Fruit fly (Drosophila melanogaster) whole organism, embryonic: ENCODE measurements around the gene DhpD.

Experiments
- ATbp ChIP-seq: fragments of 200-800 bp; sonication (Bioruptor generic); optimal IDR thresholded peaks from 2 replicates; lab custom pipeline; 2017; ENCODE audit warnings: missing biosample characterization, mild to moderate bottlenecking, missing genetic modification characterization, missing genetic modification reagents
- Abd-B ChIP-seq: fragments of 200-800 bp; sonication (Bioruptor generic); optimal IDR thresholded peaks from 2 replicates; lab custom pipeline; 2018; ENCODE audit warnings: missing biosample characterization, mild to moderate bottlenecking, missing genetic modification characterization, moderate library complexity
- Aef1 ChIP-seq: fragments of 200-800 bp; sonication (Bioruptor generic); IDR thresholded peaks from 3 replicates; pipeline ENCODE4 v1.3.6; 2022; ENCODE audit warnings: missing biosample characterization, missing genetic modification characterization
- Awh ChIP-seq: fragments of 200-800 bp; sonication (Bioruptor generic); IDR thresholded peaks from 2 replicates; pipeline ENCODE4, ENCODE4 v1.3.6; 2022; ENCODE audit warnings: missing biosample characterization, missing genetic modification characterization
- BEAF-32 ChIP-seq: fragments of 200-800 bp; sonication (Bioruptor generic); optimal IDR thresholded peaks from 3 replicates; lab custom pipeline; 2017; ENCODE audit warnings: missing biosample characterization, missing genetic modification characterization, mild to moderate bottlenecking, moderate library complexity, missing genetic modification reagents
- C15 ChIP-seq: fragments of 200-800 bp; sonication (Bioruptor generic); IDR thresholded peaks from 3 replicates; pipeline ENCODE4 v1.3.6; 2022; ENCODE audit warnings: missing biosample characterization, missing genetic modification characterization
- CG11560 ChIP-seq: fragments of 200-800 bp; sonication (Bioruptor generic); IDR thresholded peaks from 3 replicates; pipeline ENCODE4 v1.3.6; 2022; ENCODE audit warnings: missing biosample characterization, missing genetic modification characterization
- CG12071 ChIP-seq: fragments of 200-800 bp; sonication (Bioruptor generic); optimal IDR thresholded peaks from 3 replicates; lab custom pipeline; 2018; ENCODE audit warnings: missing biosample characterization, mild to moderate bottlenecking, missing genetic modification characterization
- CG14050 ChIP-seq: fragments of 200-800 bp; sonication (Bioruptor generic); IDR thresholded peaks from 3 replicates; pipeline ENCODE4 v1.3.6; 2022; ENCODE audit warnings: missing biosample characterization, missing genetic modification characterization
- CG14860 ChIP-seq: fragments of 200-800 bp; sonication (Bioruptor generic); IDR thresholded peaks from 3 replicates; pipeline ENCODE4 v1.3.6; 2022; ENCODE audit warnings: missing biosample characterization, missing genetic modification characterization; ENCODE audit not compliant: partially characterized antibody
- CG1529 ChIP-seq: fragments of 200-800 bp; sonication (Bioruptor generic); optimal IDR thresholded peaks from 3 replicates; lab custom pipeline; 2018; ENCODE audit warnings: missing biosample characterization, missing genetic modification characterization
- CG16779 ChIP-seq: fragments of 200-800 bp; sonication (Bioruptor generic); IDR thresholded peaks from 2 replicates; pipeline ENCODE4 v1.3.6; 2022; ENCODE audit warnings: missing biosample characterization, missing genetic modification characterization
- CG18011 ChIP-seq: fragments of 200-800 bp; sonication (Bioruptor generic); optimal IDR thresholded peaks from 2 replicates; lab custom pipeline; 2017; ENCODE audit warnings: missing biosample characterization, missing genetic modification characterization, mild to moderate bottlenecking, moderate library complexity, missing genotype
- CG1832 ChIP-seq: fragments of 200-800 bp; sonication (Bioruptor generic); optimal IDR thresholded peaks from 2 replicates; lab custom pipeline; 2017; ENCODE audit warnings: missing biosample characterization, mild to moderate bottlenecking, missing genetic modification characterization, inconsistent platforms
- CG3847 ChIP-seq: fragments of 200-800 bp; sonication (Bioruptor generic); IDR thresholded peaks from 2 replicates; pipeline ENCODE4 v1.3.6; 2022; ENCODE audit warnings: missing biosample characterization, missing genetic modification characterization
- CG43689 ChIP-seq: fragments of 200-800 bp; sonication (Bioruptor generic); IDR thresholded peaks from 2 replicates; pipeline ENCODE4 v1.3.6; 2022; ENCODE audit warnings: missing biosample characterization, missing genetic modification characterization
- CG9609 ChIP-seq: fragments of 200-800 bp; sonication (Bioruptor generic); optimal IDR thresholded peaks from 3 replicates; lab custom pipeline; 2016; ENCODE audit warnings: missing biosample characterization, missing genetic modification characterization
- CG9876 ChIP-seq: fragments of 200-800 bp; sonication (Bioruptor generic); optimal IDR thresholded peaks from 2 replicates; lab custom pipeline; 2016; ENCODE audit warnings: missing biosample characterization, missing genetic modification characterization
- CHES-1-like ChIP-seq: fragments of 200-800 bp; sonication (Bioruptor generic); optimal IDR thresholded peaks from 2 replicates; lab custom pipeline; 2016; ENCODE audit warnings: missing biosample characterization, missing genetic modification characterization
- Chrac-16 ChIP-seq: fragments of 200-800 bp; sonication (Bioruptor generic); optimal IDR thresholded peaks from 3 replicates; lab custom pipeline; 2016; ENCODE audit warnings: missing biosample characterization, missing genetic modification characterization
- Dbx ChIP-seq: fragments of 200-800 bp; sonication (Bioruptor generic); IDR thresholded peaks from 3 replicates; pipeline ENCODE4 v1.3.6; 2022; ENCODE audit warnings: missing biosample characterization, missing genetic modification characterization
- Fer2 ChIP-seq: fragments of 200-800 bp; sonication (Bioruptor generic); optimal IDR thresholded peaks from 2 replicates; lab custom pipeline; 2018; ENCODE audit warnings: missing biosample characterization, mild to moderate bottlenecking, missing genetic modification characterization, moderate library complexity
- H2.0 ChIP-seq: fragments of 200-800 bp; sonication (Bioruptor generic); IDR thresholded peaks from 2 replicates; pipeline ENCODE4 v1.3.6; 2022; ENCODE audit warnings: missing biosample characterization, missing genetic modification characterization
- HmgZ ChIP-seq: fragments of 200-800 bp; sonication (Bioruptor generic); optimal IDR thresholded peaks from 2 replicates; lab custom pipeline; 2018; ENCODE audit warnings: missing biosample characterization, mild to moderate bottlenecking, missing genetic modification characterization
- Hr78 ChIP-seq, 2 experiments: fragments of 200-800 bp in 1 of 2; fragments of >200 bp in 1 of 2; sonication (Bioruptor generic) in 1 of 2; optimal IDR thresholded peaks; 2 replicates each; lab custom pipeline; 2017 to 2019; ENCODE audit warnings: missing biosample characterization in 2 of 2, missing genetic modification characterization in 2 of 2, mild to moderate bottlenecking in 1 of 2, moderate library complexity in 1 of 2
- MBD-R2 ChIP-seq: fragments of 200-800 bp; sonication (Bioruptor generic); IDR thresholded peaks from 2 replicates; pipeline ENCODE4 v1.3.6; 2022; ENCODE audit warnings: missing biosample characterization, missing genetic modification characterization
- Max ChIP-seq: fragments of 200-800 bp; sonication (Bioruptor generic); optimal IDR thresholded peaks from 2 replicates; lab custom pipeline; 2016; ENCODE audit warnings: missing biosample characterization, mild to moderate bottlenecking, missing genetic modification characterization
- NC2α ChIP-seq: fragments of 200-800 bp; sonication (Bioruptor generic); optimal IDR thresholded peaks from 2 replicates; lab custom pipeline; 2016; ENCODE audit warnings: missing biosample characterization, missing genetic modification characterization
- PHDP ChIP-seq: fragments of 200-800 bp; sonication (Bioruptor generic); optimal IDR thresholded peaks from 3 replicates; lab custom pipeline; 2018; ENCODE audit warnings: missing biosample characterization, mild to moderate bottlenecking, missing genetic modification characterization, moderate library complexity
- Ptx1 ChIP-seq: fragments of 200-800 bp; sonication (Bioruptor generic); IDR thresholded peaks from 2 replicates; pipeline ENCODE4 v1.3.6; 2022; ENCODE audit warnings: missing biosample characterization, missing genetic modification characterization
- Rx ChIP-seq: fragments of 200-800 bp; sonication (Bioruptor generic); IDR thresholded peaks from 2 replicates; pipeline ENCODE4 v1.3.6; 2022; ENCODE audit warnings: missing biosample characterization, missing genetic modification characterization
- ab ChIP-seq: fragments of 200-800 bp; sonication (Bioruptor generic); optimal IDR thresholded peaks from 2 replicates; lab custom pipeline; 2016; ENCODE audit warnings: missing biosample characterization, missing genetic modification characterization
- ci ChIP-seq: fragments of 200-800 bp; sonication (Bioruptor generic); IDR thresholded peaks from 3 replicates; pipeline ENCODE4 v1.3.6; 2022; ENCODE audit warnings: missing biosample characterization, missing genetic modification characterization
- croc ChIP-seq: fragments of 200-800 bp; sonication (Bioruptor generic); conservative IDR thresholded peaks from 3 replicates; pipeline ENCODE4 v1.3.6; 2022; ENCODE audit warnings: missing biosample characterization, missing genetic modification characterization
- dpn ChIP-seq, 2 experiments: fragments of 200-800 bp; sonication (Bioruptor generic); optimal IDR thresholded peaks; 3 replicates each; lab custom pipeline; 2016; ENCODE audit warnings: missing biosample characterization in 2 of 2, missing genetic modification characterization in 2 of 2
- esg ChIP-seq: fragments of 200-800 bp; sonication (Bioruptor generic); conservative IDR thresholded peaks from 2 replicates; pipeline ENCODE4 v1.3.6; 2022; ENCODE audit warnings: missing biosample characterization, missing genetic modification characterization
- ewg ChIP-seq: fragments of 200-800 bp; sonication (Bioruptor generic); optimal IDR thresholded peaks from 3 replicates; lab custom pipeline; 2017; ENCODE audit warnings: mild to moderate bottlenecking, missing biosample characterization, missing genetic modification reagents, missing genetic modification characterization
- fru ChIP-seq: fragments of >200 bp; optimal IDR thresholded peaks from 2 replicates; lab custom pipeline; 2017
- gem ChIP-seq: fragments of 200-800 bp; sonication (Bioruptor generic); optimal IDR thresholded peaks from 2 replicates; lab custom pipeline; 2019; ENCODE audit warnings: missing biosample characterization, mild to moderate bottlenecking, missing genetic modification characterization, moderate library complexity
- inv ChIP-seq: fragments of 200-800 bp; sonication (Bioruptor generic); IDR thresholded peaks from 2 replicates; pipeline ENCODE4 v1.3.6; 2022; ENCODE audit warnings: missing biosample characterization, missing genetic modification characterization; ENCODE audit not compliant: partially characterized antibody
- jumu ChIP-seq: fragments of 200-800 bp; sonication (Bioruptor generic); optimal IDR thresholded peaks from 3 replicates; lab custom pipeline; 2016; ENCODE audit warnings: missing biosample characterization, missing genetic modification characterization
- mirr ChIP-seq: fragments of 200-800 bp; sonication (Bioruptor generic); optimal IDR thresholded peaks from 3 replicates; lab custom pipeline; 2018; ENCODE audit warnings: missing biosample characterization, mild to moderate bottlenecking, missing genetic modification characterization
- nerfin-2 ChIP-seq: fragments of 200-800 bp; sonication (Bioruptor generic); IDR thresholded peaks from 2 replicates; pipeline ENCODE4 v1.3.6; 2022; ENCODE audit warnings: missing biosample characterization, missing genetic modification characterization; ENCODE audit not compliant: partially characterized antibody
- pnt ChIP-seq: fragments of 200-800 bp; sonication (Bioruptor generic); optimal IDR thresholded peaks from 3 replicates; lab custom pipeline; 2016; ENCODE audit warnings: missing biosample characterization, missing genetic modification characterization
- salm ChIP-seq: fragments of 200-800 bp; sonication (Bioruptor generic); optimal IDR thresholded peaks from 2 replicates; lab custom pipeline; 2018; ENCODE audit warnings: missing biosample characterization, mild to moderate bottlenecking, missing genetic modification characterization
- tna ChIP-seq: fragments of 200-800 bp; sonication (Bioruptor generic); IDR thresholded peaks from 2 replicates; pipeline ENCODE4 v1.3.6; 2022; ENCODE audit warnings: missing biosample characterization, missing genetic modification characterization; ENCODE audit not compliant: partially characterized antibody
- usp ChIP-seq: fragments of >200 bp; optimal IDR thresholded peaks from 2 replicates; lab custom pipeline; 2017; ENCODE audit warnings: missing biosample characterization, missing genetic modification characterization
- zen ChIP-seq: fragments of 200-800 bp; sonication (Bioruptor generic); optimal IDR thresholded peaks from 3 replicates; lab custom pipeline; 2018; ENCODE audit warnings: missing biosample characterization, mild to moderate bottlenecking, missing genetic modification characterization, moderate library complexity
- zfh2 ChIP-seq: fragments of 200-800 bp; sonication (Bioruptor generic); optimal IDR thresholded peaks from 2 replicates; lab custom pipeline; 2016; ENCODE audit warnings: missing biosample characterization, missing genetic modification characterization

DhpD gene

DNA sequence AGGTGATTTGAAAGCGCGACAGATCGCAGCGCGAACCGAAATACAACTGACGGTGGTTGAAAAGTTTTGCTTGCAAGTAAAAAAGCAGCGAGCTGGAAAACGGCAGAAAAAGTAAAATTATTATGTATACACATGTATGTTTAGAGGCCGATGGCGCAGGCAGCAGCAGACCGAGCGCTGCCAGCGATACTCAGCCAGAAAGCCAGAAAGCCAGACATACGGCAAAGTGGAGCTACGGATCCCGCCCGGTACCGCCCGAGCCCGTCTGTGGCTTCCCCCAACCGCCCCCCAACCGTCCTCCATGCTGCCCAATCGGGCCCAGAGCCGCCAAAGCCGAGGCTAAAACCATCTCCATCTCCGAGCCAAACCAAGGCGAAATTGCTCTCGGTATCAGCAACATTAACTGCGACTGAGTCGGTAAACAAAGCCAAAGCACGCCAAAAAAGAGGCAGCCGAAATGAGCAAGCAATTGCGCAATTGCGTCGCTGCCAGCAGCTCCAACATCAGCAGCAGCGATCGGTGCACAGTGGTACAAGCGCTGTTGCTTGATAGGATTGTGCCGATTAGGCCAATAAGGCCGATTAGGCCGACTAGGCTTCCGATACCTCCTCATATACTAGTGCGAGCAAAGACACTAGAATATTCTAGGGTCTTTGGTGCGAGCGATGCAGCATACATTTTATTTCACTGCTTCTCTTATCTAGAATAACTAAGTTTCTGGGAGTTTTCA lies 13.6 kb downstream of the DhpD start, which contains the start of gene CG14636 (continued):
- TF ChIP-seq ATbp: peak; percentile 50
- 0 out of 2 replicates have a peak, but pooled peaks have one; percentile 57 for TF ChIP-seq CG16779 (GFP tag; lab: Robert Waterston, UW)
- peak; percentile 21 for TF ChIP-seq CG1529
- no peak for TF ChIP-seq croc (GFP tag; lab: Robert Waterston, UW)
- TF ChIP-seq ab (GFP tag; lab: Kevin White, UChicago): no peak
- peak; percentile 51 for TF ChIP-seq mirr
- TF ChIP-seq CG43689 (GFP tag; lab: Robert Waterston, UW): no peak
- peak; percentile 73 for TF ChIP-seq pnt (GFP tag; lab: Kevin White, UChicago)
- TF ChIP-seq CG11560: peak; percentile 69; the same call in 2 of the 3 replicates
- TF ChIP-seq Max (GFP tag; lab: Kevin White, UChicago): peak; percentile 56
- no peak for TF ChIP-seq BEAF-32 (GFP tag; lab: Kevin White, UChicago)
- no peak for TF ChIP-seq zen (tag; lab: Kevin White, UChicago)
- peak; percentile 48 for TF ChIP-seq CG18011 (GFP tag; lab: Kevin White, UChicago)
- TF ChIP-seq PHDP: peak; percentile 69
- TF ChIP-seq CG1832 (GFP tag; lab: Kevin White, UChicago): no peak
- TF ChIP-seq CG9609 (GFP tag; lab: Kevin White, UChicago): peak; percentile 78
- peak; percentile 73 to 74 for TF ChIP-seq dpn (GFP tag; optimal IDR thresholded peaks at IDR 0.05; lab: Kevin White, UChicago)
- TF ChIP-seq ci (GFP tag; lab: Robert Waterston, UW): peak; percentile 50; the same call in 1 of the 3 replicates
- peak; percentile 18 for TF ChIP-seq salm
- peak; percentile 68 for TF ChIP-seq Awh (GFP tag; lab: Robert Waterston, UW)
- TF ChIP-seq Ptx1 (GFP tag; lab: Robert Waterston, UW): peak; percentile 89
- no peak for TF ChIP-seq CG14860
- TF ChIP-seq tna (GFP tag; lab: Robert Waterston, UW): no peak
- TF ChIP-seq CG9876: peak; percentile 49
- TF ChIP-seq usp: no peak
- peak; percentile 63 for TF ChIP-seq Chrac-16
- TF ChIP-seq CHES-1-like (GFP tag; lab: Kevin White, UChicago): peak; percentile 69
- TF ChIP-seq Fer2 (tag; lab: Kevin White, UChicago): peak; percentile 22
- TF ChIP-seq Aef1 (GFP tag; lab: Robert Waterston, UW): peak; percentile 53; the same call in 2 of the 3 replicates
- peak; percentile 57 for TF ChIP-seq Abd-B (GFP tag; lab: Kevin White, UChicago)
- peak; percentile 52; the same call in 2 of the 3 replicates for TF ChIP-seq CG14050 (GFP tag; lab: Robert Waterston, UW)
- TF ChIP-seq H2.0 (GFP tag; lab: Robert Waterston, UW): peak; percentile 57; the same call in 1 of the 2 replicates
- no peak for TF ChIP-seq Hr78 (GFP tag; optimal IDR thresholded peaks at IDR 0.05; lab: Kevin White, UChicago)
- TF ChIP-seq nerfin-2: 0 out of 2 replicates have a peak, but pooled peaks have one; percentile 32
- peak; percentile 60 for TF ChIP-seq Rx (GFP tag; lab: Robert Waterston, UW)
- peak; percentile 37 for TF ChIP-seq CG12071 (GFP tag; lab: Kevin White, UChicago)
- TF ChIP-seq jumu: peak; percentile 78
- TF ChIP-seq gem (tag; lab: Kevin White, UChicago): peak; percentile 76
- peak; percentile 72 for TF ChIP-seq zfh2
- peak; percentile 79 for TF ChIP-seq HmgZ (tag; lab: Kevin White, UChicago)
- TF ChIP-seq C15 (GFP tag; lab: Robert Waterston, UW): peak; percentile 71; the same call in 1 of the 3 replicates
- no peak for TF ChIP-seq NC2α (GFP tag; lab: Kevin White, UChicago)
- peak; percentile 23 for TF ChIP-seq ewg (GFP tag; lab: Kevin White, UChicago)
- peak; percentile 77 for TF ChIP-seq esg (GFP tag; lab: Robert Waterston, UW)
- no peak; the same call in 1 of the 2 replicates for TF ChIP-seq inv (GFP tag; lab: Robert Waterston, UW)
- TF ChIP-seq MBD-R2 (GFP tag; lab: Robert Waterston, UW): peak; percentile 49; the same call in 1 of the 2 replicates
- TF ChIP-seq Dbx: peak; percentile 60; the same call in 1 of the 3 replicates
- no peak for TF ChIP-seq fru (lab: Kevin White, UChicago)
- TF ChIP-seq CG3847 (GFP tag; lab: Robert Waterston, UW): peak; percentile 75
